Worm (Caenorhabditis elegans): ENCODE data around the gene oac-15.

DNA sequence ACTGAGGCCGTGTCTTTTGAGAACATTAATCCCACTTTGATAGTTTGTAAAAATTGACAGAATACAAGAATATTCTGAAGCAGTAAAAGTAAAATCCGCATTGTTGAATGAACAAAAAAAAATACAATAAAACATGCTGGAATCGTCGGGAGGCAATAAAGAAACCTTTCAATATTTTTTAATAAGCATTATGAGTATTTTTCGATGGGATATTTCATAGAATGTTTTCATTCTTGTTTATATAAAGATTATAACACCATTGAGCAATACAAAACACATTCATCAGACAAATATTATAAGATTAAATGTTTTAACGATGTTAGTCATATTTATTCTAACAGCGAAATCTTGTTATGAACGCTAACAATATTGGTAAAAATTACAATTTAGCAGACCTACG is 44.0 kb upstream of the oac-15 start, which contains the start of gene gcy-20:
- no peak for TF ChIP-seq hlh-6 (tag; optimal IDR thresholded peaks at IDR 0.05)
- TF ChIP-seq tbx-2 (tag; optimal IDR thresholded peaks at IDR 0.05), result no peak
- TF ChIP-seq pha-4 (tag; optimal IDR thresholded peaks at IDR 0.05), result no peak
- TF ChIP-seq ceh-30 (tag; optimal IDR thresholded peaks at IDR 0.05), result no peak
- no peak for TF ChIP-seq unc-55 (GFP tag; optimal IDR thresholded peaks at IDR 0.05)
- no peak for TF ChIP-seq sox-2 (GFP tag; IDR thresholded peaks at IDR 0.05)
- no peak for TF ChIP-seq tbx-7 (tag; optimal IDR thresholded peaks at IDR 0.05)

Data from whole organism, late embryonic.